Worm (Caenorhabditis elegans) whole organism, young adult: ENCODE data around the gene ZK829.7.

Experiments used
- B0336.3 ChIP-seq: fragments of 200-800 bp; sonication (Bioruptor generic); IDR thresholded peaks from 2 replicates; pipeline ENCODE4 v1.3.6; 2022; ENCODE audit warnings: missing genetic modification characterization, missing compliant biosample characterization
- D2030.7 ChIP-seq: fragments of 200-800 bp; sonication (Bioruptor generic); IDR thresholded peaks from 2 replicates; pipeline ENCODE4 v1.3.6; 2022; ENCODE audit warnings: missing genetic modification reagents, missing genetic modification characterization, missing compliant biosample characterization
- F10E7.11 ChIP-seq: sonication (generic microtip); optimal IDR thresholded peaks from 2 replicates; lab custom pipeline; 2017; ENCODE audit warnings: mild to moderate bottlenecking, missing genetic modification characterization, moderate library complexity, missing compliant biosample characterization
- F52B5.7 ChIP-seq: sonication (generic microtip); optimal IDR thresholded peaks from 2 replicates; lab custom pipeline; 2016; ENCODE audit warnings: mild to moderate bottlenecking, missing genetic modification characterization, missing compliant biosample characterization
- F55B11.4 ChIP-seq: sonication (generic microtip); optimal IDR thresholded peaks from 2 replicates; lab custom pipeline; 2016; ENCODE audit warnings: missing compliant biosample characterization, missing genetic modification characterization, borderline replicate concordance; ENCODE audit not compliant: insufficient read depth
- T26A5.8 ChIP-seq: sonication (generic microtip); optimal IDR thresholded peaks from 2 replicates; lab custom pipeline; 2016; ENCODE audit warnings: missing genetic modification characterization, missing compliant biosample characterization
- Y53F4B.3 ChIP-seq: fragments of 200-800 bp; sonication (Bioruptor generic); IDR thresholded peaks from 2 replicates; pipeline ENCODE4 v1.3.6; 2022; ENCODE audit warnings: missing genetic modification reagents, missing genetic modification characterization, missing compliant biosample characterization
- Y56A3A.18 ChIP-seq: fragments of 200-800 bp; sonication (Bioruptor generic); IDR thresholded peaks from 2 replicates; pipeline ENCODE4 v1.3.6; 2022; ENCODE audit warnings: missing genetic modification reagents, missing genetic modification characterization, missing compliant biosample characterization
- attf-3 ChIP-seq: fragments of 200-800 bp; sonication (Bioruptor generic); conservative IDR thresholded peaks from 2 replicates; pipeline ENCODE4 v1.3.6; 2022; ENCODE audit warnings: missing genetic modification reagents, missing genetic modification characterization, missing compliant biosample characterization
- attf-6 ChIP-seq: fragments of 200-800 bp; sonication (Bioruptor generic); IDR thresholded peaks from 2 replicates; pipeline ENCODE4 v1.3.6; 2022; ENCODE audit warnings: missing genetic modification reagents, missing genetic modification characterization, missing compliant biosample characterization
- ccch-3 ChIP-seq: fragments of 200-800 bp; sonication (Bioruptor generic); optimal IDR thresholded peaks from 2 replicates; lab custom pipeline; 2018; ENCODE audit warnings: mild to moderate bottlenecking, missing genetic modification characterization, missing compliant biosample characterization
- cebp-1 ChIP-seq, 2 experiments: fragments of 200-800 bp in 1 of 2; sonication (Bioruptor generic) in 1 of 2; sonication (generic microtip) in 1 of 2; IDR thresholded peaks in 1 of 2; optimal IDR thresholded peaks in 1 of 2; 2 replicates each; pipeline versions ENCODE4 v1.3.6 to Lab custom; 2017 to 2022; ENCODE audit warnings: missing compliant biosample characterization in 2 of 2, missing genetic modification characterization in 2 of 2, mild to moderate bottlenecking in 1 of 2, missing genetic modification reagents in 1 of 2, moderate library complexity in 1 of 2
- ceh-27 ChIP-seq: fragments of 200-800 bp; sonication (Bioruptor generic); optimal IDR thresholded peaks from 2 replicates; lab custom pipeline; 2018; ENCODE audit warnings: mild to moderate bottlenecking, missing genetic modification characterization, moderate library complexity, missing compliant biosample characterization
- ceh-40 ChIP-seq: fragments of 200-800 bp; sonication (Bioruptor generic); IDR thresholded peaks from 2 replicates; pipeline ENCODE4 v1.3.6; 2022; ENCODE audit warnings: missing genetic modification characterization, missing compliant biosample characterization
- chd-7 ChIP-seq: sonication (generic microtip); optimal IDR thresholded peaks from 2 replicates; lab custom pipeline; 2016; ENCODE audit warnings: mild to moderate bottlenecking, missing genetic modification characterization, moderate library complexity, missing compliant biosample characterization
- dpff-1 ChIP-seq: sonication (generic microtip); optimal IDR thresholded peaks from 2 replicates; lab custom pipeline; 2017; ENCODE audit warnings: mild to moderate bottlenecking, missing genetic modification characterization, missing compliant biosample characterization
- fkh-3 ChIP-seq: sonication (generic microtip); optimal IDR thresholded peaks from 2 replicates; lab custom pipeline; 2016; ENCODE audit warnings: mild to moderate bottlenecking, missing genetic modification characterization, missing compliant biosample characterization
- gei-17 ChIP-seq: fragments of 200-800 bp; sonication (Bioruptor generic); optimal IDR thresholded peaks from 2 replicates; lab custom pipeline; 2018; ENCODE audit warnings: mild to moderate bottlenecking, missing genetic modification characterization, missing compliant biosample characterization
- him-1 ChIP-seq: sonication (generic microtip); optimal IDR thresholded peaks from 2 replicates; lab custom pipeline; 2016; ENCODE audit warnings: missing genotype, missing genetic modification reagents, missing genetic modification characterization, missing compliant biosample characterization
- hlh-26 ChIP-seq: fragments of 200-800 bp; sonication (Bioruptor generic); conservative IDR thresholded peaks from 2 replicates; pipeline ENCODE4 v1.3.6; 2022; ENCODE audit warnings: missing genetic modification reagents, missing genetic modification characterization, missing compliant biosample characterization
- hmg-1.2 ChIP-seq: fragments of 200-800 bp; sonication (Bioruptor generic); IDR thresholded peaks from 2 replicates; pipeline ENCODE4 v1.3.6; 2022; ENCODE audit warnings: missing genetic modification reagents, missing genetic modification characterization, missing compliant biosample characterization
- hrde-1 ChIP-seq: sonication (generic microtip); optimal IDR thresholded peaks from 2 replicates; lab custom pipeline; 2016; ENCODE audit warnings: missing genetic modification characterization, mild to moderate bottlenecking, missing compliant biosample characterization, moderate library complexity, missing genotype, missing genetic modification reagents, borderline replicate concordance
- let-607 ChIP-seq, 2 experiments: fragments of 200-800 bp in 1 of 2; sonication (Bioruptor generic) in 1 of 2; sonication (generic microtip) in 1 of 2; optimal IDR thresholded peaks; 2 replicates each; lab custom pipeline; 2016 to 2018; ENCODE audit warnings: mild to moderate bottlenecking in 2 of 2, missing compliant biosample characterization in 2 of 2, missing genetic modification characterization in 2 of 2, moderate library complexity in 2 of 2, missing genotype in 1 of 2
- lin-26 ChIP-seq: fragments of 200-800 bp; sonication (Bioruptor generic); IDR thresholded peaks from 2 replicates; pipeline ENCODE4 v1.3.6; 2022; ENCODE audit warnings: missing genetic modification reagents, missing genetic modification characterization, missing compliant biosample characterization
- lin-40 ChIP-seq: sonication (generic microtip); optimal IDR thresholded peaks from 2 replicates; lab custom pipeline; 2016; ENCODE audit warnings: missing genetic modification characterization, mild to moderate bottlenecking, missing compliant biosample characterization, missing genotype, missing genetic modification reagents
- lsl-1 ChIP-seq: fragments of 200-800 bp; sonication (Bioruptor generic); optimal IDR thresholded peaks from 2 replicates; lab custom pipeline; 2018; ENCODE audit warnings: mild to moderate bottlenecking, missing genetic modification characterization, moderate library complexity, missing compliant biosample characterization
- lsy-27 ChIP-seq: sonication (generic microtip); optimal IDR thresholded peaks from 2 replicates; lab custom pipeline; 2017; ENCODE audit warnings: missing genetic modification characterization, mild to moderate bottlenecking, missing compliant biosample characterization, antibody characterized with exemption, missing genotype, borderline replicate concordance; ENCODE audit not compliant: insufficient read depth
- madf-10 ChIP-seq: sonication (generic microtip); optimal IDR thresholded peaks from 2 replicates; lab custom pipeline; 2016; ENCODE audit warnings: mild to moderate bottlenecking, missing genetic modification characterization, missing compliant biosample characterization
- madf-6 ChIP-seq: fragments of 200-800 bp; sonication (Bioruptor generic); IDR thresholded peaks from 2 replicates; pipeline ENCODE4 v1.3.6; 2022; ENCODE audit warnings: missing genetic modification reagents, missing genetic modification characterization, missing compliant biosample characterization
- mcd-1 ChIP-seq: fragments of 200-800 bp; sonication (Bioruptor generic); IDR thresholded peaks from 2 replicates; pipeline ENCODE4 v1.3.6; 2022; ENCODE audit warnings: missing genetic modification reagents, missing genetic modification characterization, missing compliant biosample characterization
- mxl-1 ChIP-seq: sonication (generic microtip); optimal IDR thresholded peaks from 2 replicates; lab custom pipeline; 2016; ENCODE audit warnings: missing genetic modification characterization, missing compliant biosample characterization
- nfyb-1 ChIP-seq: fragments of 200-800 bp; sonication (Bioruptor generic); IDR thresholded peaks from 2 replicates; pipeline ENCODE4 v1.3.6; 2022; ENCODE audit warnings: missing genetic modification reagents, missing genetic modification characterization, missing compliant biosample characterization
- nhr-80 ChIP-seq: sonication (generic microtip); optimal IDR thresholded peaks from 2 replicates; lab custom pipeline; 2016; ENCODE audit warnings: missing genetic modification characterization, missing compliant biosample characterization
- nhr-90 ChIP-seq: sonication (generic microtip); optimal IDR thresholded peaks from 2 replicates; lab custom pipeline; 2016; ENCODE audit warnings: missing genotype, mild to moderate bottlenecking, missing genetic modification characterization, missing compliant biosample characterization
- pbrm-1 ChIP-seq: fragments of 200-800 bp; sonication (Bioruptor generic); IDR thresholded peaks from 2 replicates; pipeline ENCODE4 v1.3.6; 2022; ENCODE audit warnings: missing genetic modification reagents, missing genetic modification characterization, missing compliant biosample characterization
- pha-4 ChIP-seq: fragments of 150-350 bp; sonication (generic microtip); optimal IDR thresholded peaks from 2 replicates; lab custom pipeline; 2014; ENCODE audit warnings: missing biosample characterization, missing genetic modification reagents, missing genetic modification characterization
- rcor-1 ChIP-seq: fragments of 200-800 bp; sonication (Bioruptor generic); IDR thresholded peaks from 2 replicates; pipeline ENCODE4 v1.3.6; 2022; ENCODE audit warnings: missing genetic modification reagents, missing genetic modification characterization, missing compliant biosample characterization
- sdz-38 ChIP-seq: sonication (generic microtip); optimal IDR thresholded peaks from 2 replicates; lab custom pipeline; 2016; ENCODE audit warnings: missing genotype, missing genetic modification characterization, missing compliant biosample characterization
- sea-2 ChIP-seq: fragments of 200-800 bp; sonication (Bioruptor generic); IDR thresholded peaks from 2 replicates; pipeline ENCODE4 v1.3.6; 2022; ENCODE audit warnings: missing genetic modification characterization, missing compliant biosample characterization
- somi-1 ChIP-seq: fragments of 200-800 bp; sonication (Bioruptor generic); optimal IDR thresholded peaks from 2 replicates; lab custom pipeline; 2018; ENCODE audit warnings: mild to moderate bottlenecking, missing genetic modification characterization, missing compliant biosample characterization
- sptf-2 ChIP-seq: fragments of 200-800 bp; sonication (Bioruptor generic); optimal IDR thresholded peaks from 2 replicates; lab custom pipeline; 2018; ENCODE audit warnings: mild to moderate bottlenecking, missing genetic modification characterization, missing compliant biosample characterization
- tbp1 ChIP-seq: fragments of 200-800 bp; sonication (Bioruptor generic); optimal IDR thresholded peaks from 2 replicates; lab custom pipeline; 2018; ENCODE audit warnings: mild to moderate bottlenecking, missing genetic modification characterization, missing compliant biosample characterization
- tlf-1 ChIP-seq: fragments of 200-800 bp; sonication (Bioruptor generic); optimal IDR thresholded peaks from 2 replicates; lab custom pipeline; 2018; ENCODE audit warnings: mild to moderate bottlenecking, missing genetic modification characterization, missing compliant biosample characterization
- unc-130 ChIP-seq: sonication (generic microtip); optimal IDR thresholded peaks from 2 replicates; lab custom pipeline; 2016; ENCODE audit warnings: missing genetic modification reagents, missing genetic modification characterization, missing compliant biosample characterization
- zim-3 ChIP-seq: sonication (generic microtip); optimal IDR thresholded peaks from 2 replicates; lab custom pipeline; 2017; ENCODE audit warnings: mild to moderate bottlenecking, missing genetic modification characterization, moderate library complexity, missing compliant biosample characterization
- ztf-25 ChIP-seq: fragments of 200-800 bp; sonication (Bioruptor generic); IDR thresholded peaks from 2 replicates; pipeline ENCODE4 v1.3.6; 2022; ENCODE audit warnings: missing genetic modification reagents, missing genetic modification characterization, missing compliant biosample characterization
- ztf-26 ChIP-seq: sonication (generic microtip); optimal IDR thresholded peaks from 2 replicates; lab custom pipeline; 2017; ENCODE audit warnings: missing genetic modification characterization, missing compliant biosample characterization

ZK829.7 gene

ce11 chrIV:11956387-11956786 is 4.9 kb downstream of the ZK829.7 start (continued):
- TF ChIP-seq somi-1 (GFP tag; lab: Kevin White, UChicago) (peak; percentile 97), attf-6 (no peak), lsl-1 (GFP tag; lab: Kevin White, UChicago) (no peak), gei-17 (GFP tag; lab: Kevin White, UChicago) (peak; percentile 74), pbrm-1 (GFP tag; lab: Robert Waterston, UW) (peak; percentile 44; the same call in 1 of the 2 replicates), madf-6 (no peak), B0336.3 (GFP tag; lab: Robert Waterston, UW) (peak; percentile 86; the same call in 1 of the 2 replicates), F52B5.7 (peak; percentile 28), pha-4 (tag; lab: Kevin White, UChicago) (peak; percentile 77), mcd-1 (GFP tag; lab: Robert Waterston, UW) (peak; percentile 70), ztf-26 (tag; lab: Kevin White, UChicago) (peak; percentile 97), nhr-80 (tag; lab: Kevin White, UChicago) (peak; percentile 84), let-607 (tag; optimal IDR thresholded peaks at IDR 0.05; lab: Kevin White, UChicago) (peak; percentile 7 to 31), ceh-40 (0 out of 2 replicates have a peak, but pooled peaks have one; percentile 26), unc-130 (GFP tag; lab: Kevin White, UChicago) (no peak), sptf-2 (GFP tag; lab: Kevin White, UChicago) (no peak), nhr-90 (tag; lab: Kevin White, UChicago) (peak; percentile 77), dpff-1 (tag; lab: Kevin White, UChicago) (peak; percentile 73), rcor-1 (GFP tag; lab: Robert Waterston, UW) (peak; percentile 85), T26A5.8 (tag; lab: Kevin White, UChicago) (no peak), chd-7 (peak; percentile 94), lin-40 (tag; lab: Kevin White, UChicago) (peak; percentile 87), lin-26 (GFP tag; lab: Robert Waterston, UW) (peak; percentile 82), mxl-1 (tag; lab: Kevin White, UChicago) (peak; percentile 82), F55B11.4 (no peak), nfyb-1 (GFP tag; lab: Robert Waterston, UW) (peak; percentile 81; the same call in 1 of the 2 replicates), attf-3 (GFP tag; lab: Robert Waterston, UW) (0 out of 2 replicates have a peak, but pooled peaks have one; percentile 13), hmg-1.2 (peak; percentile 59; the same call in 1 of the 2 replicates), madf-10 (tag; lab: Kevin White, UChicago) (peak; percentile 83), D2030.7 (GFP tag; lab: Robert Waterston, UW) (no peak), Y53F4B.3 (no peak)

- TF ChIP-seq fkh-3, result no peak
- peak; percentile 64 for TF ChIP-seq tlf-1 (GFP tag; lab: Kevin White, UChicago)
- TF ChIP-seq hlh-26 (GFP tag; lab: Robert Waterston, UW), result no peak
- no peak for TF ChIP-seq lsy-27 (tag; lab: Kevin White, UChicago)
- TF ChIP-seq ccch-3 (GFP tag; lab: Kevin White, UChicago), result no peak
- peak; percentile 49 for TF ChIP-seq zim-3 (tag; lab: Kevin White, UChicago)
- no peak for TF ChIP-seq ztf-25
- no peak for TF ChIP-seq gei-17 (GFP tag; lab: Kevin White, UChicago)
- TF ChIP-seq madf-10 (tag; lab: Kevin White, UChicago), result peak; percentile 70
- no peak for TF ChIP-seq sdz-38 (tag; lab: Kevin White, UChicago)
- no peak for TF ChIP-seq attf-3 (GFP tag; lab: Robert Waterston, UW)
- no peak for TF ChIP-seq ceh-27
- peak; percentile 63 for TF ChIP-seq cebp-1 (GFP tag; IDR thresholded peaks at IDR 0.05; lab: Robert Waterston, UW)
- TF ChIP-seq cebp-1 (tag; optimal IDR thresholded peaks at IDR 0.05; lab: Kevin White, UChicago), result peak; percentile 65
- no peak for TF ChIP-seq lin-26 (GFP tag; lab: Robert Waterston, UW)
- TF ChIP-seq hrde-1 (tag; lab: Kevin White, UChicago), result peak; percentile 16
- TF ChIP-seq Y56A3A.18 (GFP tag; lab: Robert Waterston, UW), result peak; percentile 67
- TF ChIP-seq F10E7.11 (tag; lab: Kevin White, UChicago), result no peak
- TF ChIP-seq him-1 (tag; lab: Kevin White, UChicago), result no peak
- TF ChIP-seq B0336.3 (GFP tag; lab: Robert Waterston, UW), result 0 out of 2 replicates have a peak, but pooled peaks have one; percentile 22
- TF ChIP-seq let-607 (tag; optimal IDR thresholded peaks at IDR 0.05; lab: Kevin White, UChicago), result peak in 1 of 2 experiments; percentile 76
- TF ChIP-seq sea-2 (GFP tag; lab: Robert Waterston, UW), result no peak
- peak; percentile 41 for TF ChIP-seq ztf-26 (tag; lab: Kevin White, UChicago)
- peak; percentile 31 for TF ChIP-seq tbp1 (GFP tag; lab: Kevin White, UChicago)
- peak; percentile 23 for TF ChIP-seq T26A5.8 (tag; lab: Kevin White, UChicago)
These were observed 5.7 kb downstream of the ZK829.7 start for ce11 chrIV:11955592-11955991.
